Worm (Caenorhabditis elegans): ENCODE results near the gene fbxb-26.

Gene fbxb-26

DNA sequence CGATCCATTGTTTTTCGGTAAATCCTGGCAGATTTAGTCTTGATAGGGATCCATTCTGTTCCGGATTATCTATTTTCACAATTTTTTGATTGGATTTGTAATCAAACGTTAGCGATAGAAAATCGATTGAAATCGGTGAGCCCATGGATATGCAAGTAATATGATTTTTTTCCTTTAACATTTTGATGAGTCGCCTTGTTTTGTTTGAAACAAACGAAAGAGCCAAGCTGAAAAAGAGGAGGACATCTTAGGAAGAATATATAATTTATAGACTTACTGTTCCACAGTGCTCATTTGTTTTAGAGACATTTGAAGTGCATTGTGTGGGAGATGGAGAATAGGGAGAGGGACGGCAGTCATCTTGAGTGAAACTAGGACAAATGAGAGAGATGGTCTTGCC, 6.5 kb downstream of the fbxb-26 start, which contains the start of the genes fbxb-18 and fbxb-19:
Gene fbxb-18, minus strand, starts transcription at position 101 of the 400 bp plus-strand sequence.
Gene fbxb-19, minus strand, starts transcription at position 369 of the 400 bp plus-strand sequence.
- TF ChIP-seq irx-1 (tag; optimal IDR thresholded peaks at IDR 0.05) (no peak), swsn-7 (tag; optimal IDR thresholded peaks at IDR 0.05) (no peak), pag-3 (tag; optimal IDR thresholded peaks at IDR 0.05; ENCODE audit: borderline replicate concordance, insufficient read depth) (no peak), xbp-1 (tag; optimal IDR thresholded peaks at IDR 0.05) (no peak), dsc-1 (tag; optimal IDR thresholded peaks at IDR 0.05) (no peak), ztf-4 (tag; optimal IDR thresholded peaks at IDR 0.05) (no peak), zip-4 (GFP tag; optimal IDR thresholded peaks at IDR 0.05) (no peak), hlh-4 (tag; optimal IDR thresholded peaks at IDR 0.05) (no peak), pax-3 (tag; optimal IDR thresholded peaks at IDR 0.05) (no peak), C04F5.9 (tag; optimal IDR thresholded peaks at IDR 0.05) (no peak), mdl-1 (tag; optimal IDR thresholded peaks at IDR 0.05) (no peak)

DNA sequence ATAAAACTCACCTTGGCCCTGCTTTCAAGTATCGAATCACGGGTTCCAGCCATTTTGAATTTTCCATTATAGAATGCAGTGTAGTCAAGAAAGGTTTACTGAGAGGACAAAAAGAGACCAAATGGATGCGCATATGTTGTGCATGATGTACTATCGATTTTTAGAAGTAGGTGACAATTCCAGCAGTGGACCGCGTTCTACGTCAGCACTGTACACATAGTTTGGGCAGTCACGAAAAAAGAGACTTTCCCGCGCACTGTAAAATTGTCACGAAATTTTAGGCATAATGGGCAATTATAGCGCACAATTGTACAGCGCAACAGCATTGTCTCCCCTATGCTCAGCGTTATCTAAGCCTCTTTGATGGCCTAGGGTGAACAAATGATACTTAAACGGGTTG, 8.7 kb downstream of the fbxb-26 start, which contains the start of gene fbxc-22:
Gene fbxc-22, minus strand, starts transcription at position 101 of the 400 bp plus-strand sequence.
- TF ChIP-seq pqm-1 (tag; optimal IDR thresholded peaks at IDR 0.05) (no peak), efl-1 (optimal IDR thresholded peaks at IDR 0.05) (no peak), efl-1 (GFP tag; optimal IDR thresholded peaks at IDR 0.05 in 1 of 2) (no peak), xbp-1 (tag; optimal IDR thresholded peaks at IDR 0.05) (no peak), F16B12.6 (tag; optimal IDR thresholded peaks at IDR 0.05) (no peak), unc-62 (GFP tag; optimal IDR thresholded peaks at IDR 0.05) (no peak), lir-3 (tag; optimal IDR thresholded peaks at IDR 0.05; ENCODE audit: poor library complexity) (no peak), Y116A8C.19 (tag; optimal IDR thresholded peaks at IDR 0.05; ENCODE audit: borderline replicate concordance) (no peak), aly-2 (tag; optimal IDR thresholded peaks at IDR 0.05) (no peak), fkh-4 (tag; optimal IDR thresholded peaks at IDR 0.05; ENCODE audit: borderline replicate concordance) (no peak), dpl-1 (GFP tag; optimal IDR thresholded peaks at IDR 0.05) (no peak), ama-1 (optimal IDR thresholded peaks at IDR 0.05) (no peak), ceh-63 (GFP tag; optimal IDR thresholded peaks at IDR 0.05) (no peak)

DNA sequence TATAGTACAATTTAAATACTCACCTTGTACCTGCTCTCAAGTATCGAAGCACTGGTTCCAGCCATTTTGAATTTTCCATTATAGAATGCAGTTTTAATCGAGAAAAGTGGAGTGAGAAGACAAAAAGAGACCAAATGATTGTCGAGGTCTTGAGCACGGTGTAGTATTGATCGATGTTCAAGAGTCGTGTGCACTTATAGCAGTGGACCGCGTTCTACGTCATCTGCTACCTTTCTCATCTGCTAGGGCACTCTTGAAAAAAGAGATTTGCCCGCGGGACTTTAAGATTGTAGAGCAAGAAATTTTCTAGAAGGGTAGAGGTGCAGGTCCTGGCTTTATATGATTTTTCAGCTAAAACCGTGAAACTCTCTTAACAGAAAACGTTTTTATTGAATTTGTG, 10.5 kb downstream of the fbxb-26 start, which contains the start of gene fbxc-21:
Gene fbxc-21, minus strand, starts transcription at position 101 of the 400 bp plus-strand sequence.
- TF ChIP-seq hpl-2 (GFP tag; optimal IDR thresholded peaks at IDR 0.05) (no peak), ces-1 (GFP tag; optimal IDR thresholded peaks at IDR 0.05) (no peak), pqm-1 (tag; optimal IDR thresholded peaks at IDR 0.05) (no peak), nhr-20 (tag; optimal IDR thresholded peaks at IDR 0.05) (no peak), nhr-85 (tag) (no peak), rnt-1 (tag; optimal IDR thresholded peaks at IDR 0.05) (no peak), nhr-19 (GFP tag; conservative IDR thresholded peaks at IDR 0.05) (no peak), unc-130 (tag; optimal IDR thresholded peaks at IDR 0.05) (no peak), C04F5.9 (tag; optimal IDR thresholded peaks at IDR 0.05) (no peak), swsn-7 (tag; optimal IDR thresholded peaks at IDR 0.05) (no peak), xbp-1 (tag; optimal IDR thresholded peaks at IDR 0.05) (no peak), alr-1 (tag; optimal IDR thresholded peaks at IDR 0.05; ENCODE audit: borderline replicate concordance) (no peak), irx-1 (tag; optimal IDR thresholded peaks at IDR 0.05) (no peak), nhr-12 (tag; optimal IDR thresholded peaks at IDR 0.05) (no peak), lsy-2 (tag; optimal IDR thresholded peaks at IDR 0.05) (no peak), ama-1 (optimal IDR thresholded peaks at IDR 0.05) (no peak), mdl-1 (tag; optimal IDR thresholded peaks at IDR 0.05) (no peak), F16B12.6 (tag; optimal IDR thresholded peaks at IDR 0.05) (no peak)

DNA sequence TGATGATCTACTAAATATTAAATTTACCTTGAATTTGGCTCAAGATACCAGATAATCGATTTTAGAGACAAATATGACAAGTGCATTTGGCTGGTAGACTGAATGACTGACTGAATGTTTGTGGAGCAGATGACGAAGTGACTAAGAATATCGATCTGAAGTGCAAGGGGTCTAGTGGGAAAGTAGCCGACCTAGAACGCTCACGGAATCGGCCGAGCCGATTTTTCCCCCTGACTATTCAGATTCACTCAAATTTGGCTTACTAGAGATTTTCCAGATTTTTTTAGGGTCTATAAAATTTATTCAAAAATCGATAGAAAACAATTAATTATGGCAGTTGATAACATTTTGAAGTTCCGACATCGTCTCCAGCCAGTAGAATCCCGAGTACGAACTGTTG, 12.2 kb downstream of the fbxb-26 start, which contains the start of gene fbxc-26:
Gene fbxc-26, minus strand, starts transcription at position 101 of the 400 bp plus-strand sequence.
- no peak for TF ChIP-seq dpl-1 (GFP tag; optimal IDR thresholded peaks at IDR 0.05)
- TF ChIP-seq C34B4.2 (tag; optimal IDR thresholded peaks at IDR 0.05): no peak
- TF ChIP-seq zip-4 (GFP tag; optimal IDR thresholded peaks at IDR 0.05): no peak
- no peak for TF ChIP-seq sox-4 (tag; optimal IDR thresholded peaks at IDR 0.05)
- no peak for TF ChIP-seq irx-1 (tag; optimal IDR thresholded peaks at IDR 0.05)
- no peak for TF ChIP-seq nhr-76 (tag; optimal IDR thresholded peaks at IDR 0.05)
- no peak for TF ChIP-seq blmp-1 (tag; optimal IDR thresholded peaks at IDR 0.05)
- TF ChIP-seq sup-37 (GFP tag; optimal IDR thresholded peaks at IDR 0.05): no peak
- TF ChIP-seq sptf-1 (tag; optimal IDR thresholded peaks at IDR 0.05): no peak
- no peak for TF ChIP-seq egl-27 (tag; optimal IDR thresholded peaks at IDR 0.05)
- no peak for TF ChIP-seq hpl-2 (GFP tag; optimal IDR thresholded peaks at IDR 0.05)
- TF ChIP-seq nhr-11 (tag; optimal IDR thresholded peaks at IDR 0.05): no peak
- TF ChIP-seq mef-2 (tag; optimal IDR thresholded peaks at IDR 0.05): no peak
- no peak for TF ChIP-seq lsy-2 (tag; optimal IDR thresholded peaks at IDR 0.05)
- TF ChIP-seq ztf-4 (tag; optimal IDR thresholded peaks at IDR 0.05): no peak

All from whole organism, L1 larva.